Fruit fly (Drosophila melanogaster) whole organism, embryonic: ENCODE data around the gene Tengl1.

Experiments used
- B-H1 ChIP-seq: fragments of 200-800 bp; sonication (Bioruptor generic); IDR thresholded peaks from 3 replicates; pipeline ENCODE4 v1.3.6; 2022; ENCODE audit warnings: missing biosample characterization, missing genetic modification characterization
- CG1024 ChIP-seq: fragments of 200-800 bp; sonication (Bioruptor generic); IDR thresholded peaks from 2 replicates; pipeline ENCODE4 v1.3.6; 2022; ENCODE audit warnings: missing biosample characterization, missing genetic modification characterization
- CG11085 ChIP-seq: fragments of 200-800 bp; sonication (Bioruptor generic); IDR thresholded peaks from 2 replicates; pipeline ENCODE4 v1.3.6; 2022; ENCODE audit warnings: missing biosample characterization, missing genetic modification characterization
- CG12769 ChIP-seq: fragments of 200-800 bp; sonication (Bioruptor generic); optimal IDR thresholded peaks from 2 replicates; lab custom pipeline; 2019; ENCODE audit warnings: missing biosample characterization, mild to moderate bottlenecking, missing genetic modification characterization, moderate library complexity
- CG13296 ChIP-seq: fragments of 200-800 bp; sonication (Bioruptor generic); optimal IDR thresholded peaks from 3 replicates; lab custom pipeline; 2018; ENCODE audit warnings: missing biosample characterization, mild to moderate bottlenecking, missing genetic modification characterization
- CG13894 ChIP-seq: fragments of 200-800 bp; sonication (Bioruptor generic); optimal IDR thresholded peaks from 3 replicates; lab custom pipeline; 2018; ENCODE audit warnings: missing biosample characterization, mild to moderate bottlenecking, missing genetic modification characterization, moderate library complexity
- CG15514 ChIP-seq: fragments of 200-800 bp; sonication (Bioruptor generic); optimal IDR thresholded peaks from 3 replicates; lab custom pipeline; 2017; ENCODE audit warnings: missing biosample characterization, missing genetic modification characterization, mild to moderate bottlenecking, moderate library complexity, missing genetic modification reagents
- CG16863 ChIP-seq: fragments of 200-800 bp; sonication (Bioruptor generic); optimal IDR thresholded peaks from 3 replicates; lab custom pipeline; 2016; ENCODE audit warnings: missing biosample characterization, missing genetic modification characterization
- CG18476 ChIP-seq: fragments of 200-800 bp; sonication (Bioruptor generic); optimal IDR thresholded peaks from 2 replicates; lab custom pipeline; 2016; ENCODE audit warnings: missing biosample characterization, mild to moderate bottlenecking, missing genetic modification characterization
- CG18599 ChIP-seq: fragments of 200-800 bp; sonication (Bioruptor generic); optimal IDR thresholded peaks from 3 replicates; lab custom pipeline; 2017; ENCODE audit warnings: missing biosample characterization, missing genetic modification characterization, mild to moderate bottlenecking, moderate library complexity, missing genetic modification reagents
- CG2129 ChIP-seq: fragments of 200-800 bp; sonication (Bioruptor generic); IDR thresholded peaks from 2 replicates; pipeline ENCODE4 v1.3.6; 2022; ENCODE audit warnings: missing biosample characterization, missing genetic modification characterization; ENCODE audit not compliant: partially characterized antibody
- CG2889 ChIP-seq: fragments of 200-800 bp; sonication (Bioruptor generic); IDR thresholded peaks from 3 replicates; pipeline ENCODE4 v1.3.6; 2022; ENCODE audit warnings: missing biosample characterization, missing genetic modification characterization
- CG4282 ChIP-seq: fragments of 200-800 bp; sonication (Bioruptor generic); optimal IDR thresholded peaks from 2 replicates; lab custom pipeline; 2016; ENCODE audit warnings: missing biosample characterization, missing genetic modification characterization
- CG6272 ChIP-seq: fragments of 200-800 bp; sonication (Bioruptor generic); IDR thresholded peaks from 2 replicates; pipeline ENCODE4 v1.3.6; 2022; ENCODE audit warnings: missing biosample characterization, missing genetic modification characterization
- CG6654 ChIP-seq: fragments of 200-800 bp; sonication (Bioruptor generic); optimal IDR thresholded peaks from 2 replicates; lab custom pipeline; 2017; ENCODE audit warnings: missing biosample characterization, mild to moderate bottlenecking, missing genetic modification characterization
- CG6813 ChIP-seq: fragments of 200-800 bp; sonication (Bioruptor generic); optimal IDR thresholded peaks from 2 replicates; lab custom pipeline; 2017; ENCODE audit warnings: missing biosample characterization, missing genetic modification characterization, mild to moderate bottlenecking, moderate library complexity, missing genetic modification reagents
- CG8290 ChIP-seq, 3 experiments: fragments of 200-800 bp; sonication (Bioruptor generic); optimal IDR thresholded peaks; 2 replicates each; lab custom pipeline; 2016 to 2019; ENCODE audit warnings: missing biosample characterization in 3 of 3, missing genetic modification characterization in 3 of 3, mild to moderate bottlenecking in 2 of 3, moderate library complexity in 1 of 3
- CG9817 ChIP-seq: fragments of 200-800 bp; sonication (Bioruptor generic); optimal IDR thresholded peaks from 2 replicates; lab custom pipeline; 2018; ENCODE audit warnings: missing biosample characterization, mild to moderate bottlenecking, missing genetic modification characterization, moderate library complexity
- Dip2 ChIP-seq: fragments of 200-800 bp; sonication (Bioruptor generic); IDR thresholded peaks from 2 replicates; pipeline ENCODE4 v1.3.6; 2022; ENCODE audit warnings: missing biosample characterization, missing genetic modification characterization
- HLH4C ChIP-seq: fragments of 200-800 bp; sonication (Bioruptor generic); IDR thresholded peaks from 3 replicates; pipeline ENCODE4 v1.3.6; 2022; ENCODE audit warnings: missing biosample characterization, missing genetic modification characterization; ENCODE audit not compliant: partially characterized antibody
- Hr3 ChIP-seq: fragments of 200-800 bp; sonication (Bioruptor generic); optimal IDR thresholded peaks from 3 replicates; lab custom pipeline; 2016; ENCODE audit warnings: missing biosample characterization, missing genetic modification characterization
- Jarid2 ChIP-seq: fragments of 200-800 bp; sonication (Bioruptor generic); optimal IDR thresholded peaks from 3 replicates; lab custom pipeline; 2017; ENCODE audit warnings: mild to moderate bottlenecking, missing biosample characterization, missing genetic modification reagents, missing genetic modification characterization
- Lim3 ChIP-seq: fragments of 200-800 bp; sonication (Bioruptor generic); IDR thresholded peaks from 2 replicates; pipeline ENCODE4 v1.3.6; 2022; ENCODE audit warnings: missing biosample characterization, missing genetic modification characterization
- NC2β ChIP-seq: fragments of 200-800 bp; sonication (Bioruptor generic); optimal IDR thresholded peaks from 2 replicates; lab custom pipeline; 2016; ENCODE audit warnings: missing biosample characterization, missing genetic modification characterization
- Nf-YA ChIP-seq: fragments of 200-800 bp; sonication (Bioruptor generic); IDR thresholded peaks from 2 replicates; pipeline ENCODE4 v1.3.6; 2022; ENCODE audit warnings: missing biosample characterization, missing genetic modification characterization
- Nf-YC ChIP-seq: fragments of 200-800 bp; optimal IDR thresholded peaks from 3 replicates; lab custom pipeline; 2019; ENCODE audit warnings: missing biosample characterization, mild to moderate bottlenecking, missing genetic modification characterization, moderate library complexity
- PHDP ChIP-seq: fragments of 200-800 bp; sonication (Bioruptor generic); optimal IDR thresholded peaks from 3 replicates; lab custom pipeline; 2018; ENCODE audit warnings: missing biosample characterization, mild to moderate bottlenecking, missing genetic modification characterization, moderate library complexity
- Side ChIP-seq: fragments of 200-800 bp; sonication (Bioruptor generic); optimal IDR thresholded peaks from 2 replicates; lab custom pipeline; 2016; ENCODE audit warnings: missing biosample characterization, missing genetic modification characterization
- abd-A ChIP-seq: fragments of 200-800 bp; sonication (Bioruptor generic); optimal IDR thresholded peaks from 3 replicates; lab custom pipeline; 2019; ENCODE audit warnings: missing biosample characterization, mild to moderate bottlenecking, missing genetic modification characterization, moderate library complexity
- bcd ChIP-seq: fragments of 200-800 bp; sonication (Bioruptor generic); optimal IDR thresholded peaks from 2 replicates; lab custom pipeline; 2017; ENCODE audit warnings: missing biosample characterization, mild to moderate bottlenecking, missing genetic modification characterization
- br ChIP-seq: fragments of >200 bp; optimal IDR thresholded peaks from 2 replicates; lab custom pipeline; 2017
- crc ChIP-seq: fragments of 200-800 bp; sonication (Bioruptor generic); optimal IDR thresholded peaks from 2 replicates; lab custom pipeline; 2016; ENCODE audit warnings: missing biosample characterization, missing genetic modification characterization
- da ChIP-seq: fragments of 200-800 bp; sonication (Bioruptor generic); optimal IDR thresholded peaks from 2 replicates; lab custom pipeline; 2016; ENCODE audit warnings: missing biosample characterization, missing genetic modification characterization
- gcm2 ChIP-seq: fragments of 200-800 bp; sonication (Bioruptor generic); optimal IDR thresholded peaks from 2 replicates; lab custom pipeline; 2016; ENCODE audit warnings: missing biosample characterization, missing genetic modification characterization
- gem ChIP-seq: fragments of 200-800 bp; sonication (Bioruptor generic); optimal IDR thresholded peaks from 2 replicates; lab custom pipeline; 2019; ENCODE audit warnings: missing biosample characterization, mild to moderate bottlenecking, missing genetic modification characterization, moderate library complexity
- hbn ChIP-seq: fragments of 200-800 bp; sonication (Bioruptor generic); IDR thresholded peaks from 2 replicates; pipeline ENCODE4 v1.3.6; 2022; ENCODE audit warnings: missing biosample characterization, missing genetic modification characterization; ENCODE audit not compliant: partially characterized antibody
- hth ChIP-seq: fragments of >200 bp; optimal IDR thresholded peaks from 2 replicates; lab custom pipeline; 2017; ENCODE audit warnings: inconsistent platforms
- ind ChIP-seq: fragments of 200-800 bp; sonication (Bioruptor generic); optimal IDR thresholded peaks from 3 replicates; lab custom pipeline; 2016; ENCODE audit warnings: missing biosample characterization, missing genetic modification characterization
- inv ChIP-seq: fragments of 200-800 bp; sonication (Bioruptor generic); IDR thresholded peaks from 2 replicates; pipeline ENCODE4 v1.3.6; 2022; ENCODE audit warnings: missing biosample characterization, missing genetic modification characterization; ENCODE audit not compliant: partially characterized antibody
- kah ChIP-seq: fragments of 200-800 bp; sonication (Bioruptor generic); optimal IDR thresholded peaks from 2 replicates; lab custom pipeline; 2018; ENCODE audit warnings: missing biosample characterization, mild to moderate bottlenecking, missing genetic modification characterization
- lab ChIP-seq: fragments of 200-800 bp; sonication (Bioruptor generic); optimal IDR thresholded peaks from 3 replicates; lab custom pipeline; 2017; ENCODE audit warnings: missing biosample characterization, missing genetic modification characterization, mild to moderate bottlenecking, moderate library complexity, missing genetic modification reagents
- mirr ChIP-seq: fragments of 200-800 bp; sonication (Bioruptor generic); optimal IDR thresholded peaks from 3 replicates; lab custom pipeline; 2018; ENCODE audit warnings: missing biosample characterization, mild to moderate bottlenecking, missing genetic modification characterization
- schlank ChIP-seq: fragments of 200-800 bp; sonication (Bioruptor generic); optimal IDR thresholded peaks from 2 replicates; lab custom pipeline; 2018; ENCODE audit warnings: missing biosample characterization, mild to moderate bottlenecking, missing genetic modification characterization
- scrt ChIP-seq: fragments of 200-800 bp; sonication (Bioruptor generic); optimal IDR thresholded peaks from 2 replicates; lab custom pipeline; 2018; ENCODE audit warnings: missing biosample characterization, mild to moderate bottlenecking, missing genetic modification characterization, moderate library complexity
- sd ChIP-seq: fragments of 200-800 bp; sonication (Bioruptor generic); optimal IDR thresholded peaks from 3 replicates; lab custom pipeline; 2018; ENCODE audit warnings: missing biosample characterization, mild to moderate bottlenecking, missing genetic modification characterization, moderate library complexity
- sens ChIP-seq: fragments of 200-800 bp; sonication (Bioruptor generic); peaks from one replicate; lab custom pipeline; 2016; ENCODE audit warnings: missing biosample characterization, missing genetic modification characterization
- sima ChIP-seq: fragments of 200-800 bp; sonication (Bioruptor generic); optimal IDR thresholded peaks from 2 replicates; lab custom pipeline; 2016; ENCODE audit warnings: missing biosample characterization, missing genetic modification characterization
- unc-4 ChIP-seq: fragments of 200-800 bp; sonication (Bioruptor generic); IDR thresholded peaks from 2 replicates; pipeline ENCODE4 v1.3.6; 2022; ENCODE audit warnings: missing biosample characterization, missing genetic modification characterization; ENCODE audit not compliant: partially characterized antibody

Gene Tengl1

dm6 chr2L:2198613-2199432 lies 41.6 kb downstream of the Tengl1 start:
- TF ChIP-seq CG2129 (GFP tag; lab: Robert Waterston, UW), result no peak
- peak; percentile 89 for TF ChIP-seq Hr3
- peak; percentile 84 for TF ChIP-seq mirr
- TF ChIP-seq gcm2 (GFP tag; lab: Kevin White, UChicago), result peak; percentile 75
- TF ChIP-seq CG4282 (GFP tag; lab: Kevin White, UChicago), result peak; percentile 62
- TF ChIP-seq CG11085 (GFP tag; lab: Robert Waterston, UW), result no peak
- peak; percentile 28 for TF ChIP-seq sima (GFP tag; lab: Kevin White, UChicago)
- TF ChIP-seq CG1024, result no peak
- peak; percentile 61 for TF ChIP-seq CG9817 (tag; lab: Kevin White, UChicago)
- TF ChIP-seq Dip2 (GFP tag; lab: Robert Waterston, UW), result no peak
- peak; percentile 99 for TF ChIP-seq sens (GFP tag; lab: Kevin White, UChicago)
- no peak for TF ChIP-seq br (lab: Kevin White, UChicago)
- peak; percentile 83 for TF ChIP-seq CG18476 (GFP tag; lab: Kevin White, UChicago)
- TF ChIP-seq Nf-YA (GFP tag; lab: Robert Waterston, UW), result no peak
- TF ChIP-seq kah, result peak; percentile 82
- peak; percentile 84 for TF ChIP-seq CG6272
- peak; percentile 87 for TF ChIP-seq lab (GFP tag; lab: Kevin White, UChicago)
- no peak for TF ChIP-seq CG2889
- peak; percentile 95 for TF ChIP-seq Nf-YC (tag; lab: Kevin White, UChicago)
- no peak for TF ChIP-seq B-H1 (GFP tag; lab: Robert Waterston, UW)
- TF ChIP-seq hth, result no peak
- TF ChIP-seq unc-4 (GFP tag; lab: Robert Waterston, UW), result no peak
- peak; percentile 62 for TF ChIP-seq CG13296 (GFP tag; lab: Kevin White, UChicago)
- TF ChIP-seq HLH4C, result no peak
- TF ChIP-seq ind, result peak; percentile 89
- peak; percentile 45 for TF ChIP-seq CG8290 (GFP tag; optimal IDR thresholded peaks at IDR 0.05; lab: Kevin White, UChicago)
- TF ChIP-seq CG8290 (tag; optimal IDR thresholded peaks at IDR 0.05; lab: Kevin White, UChicago), result peak; percentile 4 to 88
- TF ChIP-seq Lim3 (GFP tag; lab: Robert Waterston, UW), result no peak
- TF ChIP-seq CG6654 (GFP tag; lab: Kevin White, UChicago), result peak; percentile 67
- peak; percentile 86 for TF ChIP-seq bcd (GFP tag; lab: Kevin White, UChicago)
- TF ChIP-seq da (GFP tag; lab: Kevin White, UChicago), result peak; percentile 63
- TF ChIP-seq CG13894 (tag; lab: Kevin White, UChicago), result peak; percentile 95
- peak; percentile 75 for TF ChIP-seq scrt (GFP tag; lab: Kevin White, UChicago)
- TF ChIP-seq schlank, result peak; percentile 31
- peak; percentile 81 for TF ChIP-seq NC2β (GFP tag; lab: Kevin White, UChicago)
- peak; percentile 84 for TF ChIP-seq abd-A (tag; lab: Kevin White, UChicago)
- TF ChIP-seq CG12769, result peak; percentile 96
- TF ChIP-seq Jarid2 (GFP tag; lab: Kevin White, UChicago), result peak; percentile 31
- no peak for TF ChIP-seq hbn (GFP tag; lab: Robert Waterston, UW)
- no peak for TF ChIP-seq inv (GFP tag; lab: Robert Waterston, UW)
- TF ChIP-seq crc (GFP tag; lab: Kevin White, UChicago), result peak; percentile 77
- TF ChIP-seq CG6813 (GFP tag; lab: Kevin White, UChicago), result peak; percentile 76
- peak; percentile 90 for TF ChIP-seq PHDP (tag; lab: Kevin White, UChicago)
- TF ChIP-seq CG15514, result peak; percentile 71
- peak; percentile 98 for TF ChIP-seq sd
- TF ChIP-seq CG18599 (GFP tag; lab: Kevin White, UChicago), result peak; percentile 93
- TF ChIP-seq gem, result peak; percentile 94
- TF ChIP-seq Side (GFP tag; lab: Kevin White, UChicago), result peak; percentile 90
- TF ChIP-seq CG16863 (GFP tag; lab: Kevin White, UChicago), result peak; percentile 85
